Worm (Caenorhabditis elegans) whole organism, L3 larva: ENCODE results near the gene nhr-136.

Source experiments
- ama-1 ChIP-seq: fragments of 150-350 bp; optimal IDR thresholded peaks from 2 replicates; lab custom pipeline; 2018
- lin-15B ChIP-seq: fragments of 150-350 bp; optimal IDR thresholded peaks from 2 replicates; lab custom pipeline; 2014; ENCODE audit warnings: missing biosample characterization, missing genetic modification characterization
- pha-4 ChIP-seq: fragments of 150-350 bp; optimal IDR thresholded peaks from 2 replicates; lab custom pipeline; 2014; ENCODE audit warnings: missing biosample characterization, missing genetic modification reagents, missing genetic modification characterization

- TF ChIP-seq ama-1 (lab: Kevin White, UChicago) (no peak), lin-15B (no peak), pha-4 (tag; lab: Kevin White, UChicago) (no peak)
Measured at ce11 chrV:12059719-12060118, 47.2 kb upstream of the nhr-136 start, which contains the start of gene R07B7.2.
